Worm (Caenorhabditis elegans): Measurements from ENCODE around the gene F29A7.8.

DNA sequence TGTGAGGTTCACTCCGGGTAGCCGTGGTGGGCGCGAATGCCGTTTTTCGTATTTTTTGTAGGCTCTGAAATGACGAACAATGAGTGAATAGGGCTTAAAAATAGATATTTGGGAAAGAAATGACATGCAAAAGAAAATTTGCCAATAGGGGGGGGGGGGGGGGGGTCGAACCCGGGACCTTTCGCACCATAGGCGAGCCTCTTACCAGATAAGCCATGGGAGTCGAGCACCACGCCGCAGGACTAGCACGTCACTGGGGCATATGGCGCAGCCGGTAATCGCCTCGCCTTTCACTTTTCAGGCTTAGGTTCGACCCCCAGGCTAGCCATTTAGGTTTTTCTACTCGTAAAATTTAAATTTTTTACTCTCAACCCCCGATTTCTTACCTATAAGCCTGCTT is 38.6 kb downstream of the F29A7.8 start:
- no peak for TF ChIP-seq ref-1 (GFP tag; conservative IDR thresholded peaks at IDR 0.05)
- no peak for TF ChIP-seq T22C8.4 (GFP tag; IDR thresholded peaks at IDR 0.05)
- no peak for TF ChIP-seq klf-2 (GFP tag; conservative IDR thresholded peaks at IDR 0.05)
- TF ChIP-seq cog-1 (tag; optimal IDR thresholded peaks at IDR 0.05), result no peak
- no peak for TF ChIP-seq ztf-23 (GFP tag; IDR thresholded peaks at IDR 0.05)
- TF ChIP-seq med-1 (GFP tag; optimal IDR thresholded peaks at IDR 0.05; ENCODE audit: insufficient read depth), result no peak
- TF ChIP-seq flt-1 (GFP tag; IDR thresholded peaks at IDR 0.05), result no peak
- no peak for TF ChIP-seq ztf-29 (GFP tag; IDR thresholded peaks at IDR 0.05)

Data from whole organism, midembryonic.